Fruit fly (Drosophila melanogaster) whole organism, larva: ENCODE data around the gene Rtca.
A peak's percentile ranks its signal among the peaks of the same experiment; 100 is the strongest.

Experiments used
- noc ChIP-seq: fragments of 200-800 bp; sonication (Bioruptor generic); optimal IDR thresholded peaks from 3 replicates; lab custom pipeline; 2019; ENCODE audit warnings: missing biosample characterization, mild to moderate bottlenecking, missing genetic modification characterization, moderate library complexity

Gene Rtca

DNA sequence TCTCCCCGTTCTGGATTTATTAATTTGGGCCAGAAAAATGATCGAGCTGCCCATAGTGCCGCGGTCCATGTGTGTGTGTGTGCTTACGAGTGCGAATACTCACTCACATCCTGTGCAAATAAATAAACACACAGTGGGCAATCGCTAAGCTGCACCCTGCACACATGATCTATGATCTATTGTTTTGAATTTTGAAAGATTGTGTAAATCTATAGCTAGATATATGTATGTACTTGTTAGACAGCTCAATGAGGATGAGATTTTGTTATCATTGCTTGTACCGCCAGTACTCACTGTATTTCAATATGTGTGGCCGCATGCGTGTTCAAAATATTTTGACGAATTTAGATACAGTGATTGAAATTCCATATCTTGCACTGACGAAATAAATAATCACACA lies 10.9 kb downstream of the Rtca start:
- TF ChIP-seq noc (tag; lab: Kevin White, UChicago): peak; percentile 91

DNA sequence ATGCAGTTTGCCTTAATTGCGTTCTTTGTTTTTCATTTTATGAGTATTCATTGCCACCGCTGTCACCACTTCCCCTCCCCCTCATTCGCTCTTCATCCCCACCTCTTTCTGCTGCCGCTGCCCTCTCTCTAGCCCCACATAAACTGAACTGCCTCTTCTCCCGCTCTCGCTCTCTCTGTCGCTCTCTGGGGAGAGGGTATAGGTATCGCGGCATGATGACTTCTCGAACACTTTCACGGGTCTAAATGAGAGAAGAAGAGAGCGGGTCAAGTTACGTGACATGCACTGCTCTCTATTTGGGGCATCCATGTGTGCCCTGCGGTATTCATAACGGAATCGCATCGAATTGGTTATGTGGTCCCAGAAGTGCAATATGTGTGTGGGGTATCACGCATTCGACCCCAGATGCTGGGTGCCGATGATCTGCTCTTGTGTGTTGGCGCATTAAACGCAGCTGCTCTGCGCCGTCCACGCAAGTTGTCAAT lies 11.5 kb downstream of the Rtca start:
- peak; percentile 43 for TF ChIP-seq noc (tag; lab: Kevin White, UChicago)

DNA sequence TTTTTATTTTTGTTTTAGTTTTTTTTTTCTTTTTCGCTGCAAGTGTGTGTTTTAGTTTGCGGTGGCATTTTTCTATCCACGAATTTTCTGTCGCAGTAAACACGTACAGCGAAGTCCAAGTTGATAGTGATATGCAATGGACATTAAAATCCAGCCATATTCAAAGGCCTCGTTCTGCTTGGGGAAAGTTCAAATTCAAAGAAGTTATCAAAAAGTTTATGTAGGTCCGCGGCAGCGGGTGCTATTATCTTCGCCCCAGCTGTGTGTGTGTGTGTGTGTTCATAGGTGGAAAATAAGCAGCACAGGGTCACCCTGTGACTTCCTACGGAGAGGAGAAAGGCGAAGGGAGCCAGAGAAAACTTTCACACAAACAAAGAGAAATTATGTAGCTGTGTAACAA lies 15.3 kb downstream of the Rtca start:
- TF ChIP-seq noc (tag; lab: Kevin White, UChicago): peak; percentile 18

DNA sequence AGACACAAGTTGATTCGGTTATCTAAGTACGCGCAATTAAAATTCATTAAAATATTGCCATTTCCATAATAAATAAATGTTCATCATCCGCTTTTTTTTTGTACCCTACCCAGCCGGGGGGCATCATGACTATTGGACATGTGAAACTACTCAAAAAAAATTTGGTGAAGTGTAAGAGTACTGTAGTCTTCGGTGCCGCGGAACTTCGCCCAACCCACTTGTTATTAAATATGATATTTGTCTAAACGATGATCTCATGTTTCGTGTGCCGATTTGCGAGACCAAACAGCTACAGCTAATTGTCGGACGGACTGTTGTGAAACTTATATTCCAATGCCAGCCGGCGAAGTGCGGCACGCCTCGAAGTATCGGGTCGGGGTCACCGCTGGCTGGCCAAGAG lies 16.6 kb downstream of the Rtca start:
- no peak for TF ChIP-seq noc (tag; lab: Kevin White, UChicago)

DNA sequence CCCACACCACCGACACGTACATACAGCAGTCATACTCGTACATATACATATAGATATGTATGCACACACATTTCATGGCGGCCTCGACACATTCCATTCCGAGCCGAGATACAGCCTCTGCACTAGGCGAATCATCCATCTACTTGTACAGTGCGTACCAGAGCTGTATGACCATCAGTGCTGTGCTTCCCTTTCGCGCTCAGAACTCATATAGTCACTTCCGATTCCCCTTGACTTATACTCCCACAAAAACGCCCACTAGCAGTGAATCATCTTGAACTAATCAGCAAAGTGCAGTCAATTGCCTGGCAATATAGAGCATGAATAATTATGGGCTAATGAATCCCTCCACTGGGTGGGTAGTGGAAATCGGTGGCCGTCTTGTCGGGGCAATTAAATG lies 17.6 kb downstream of the Rtca start:
- TF ChIP-seq noc (tag; lab: Kevin White, UChicago): no peak

DNA sequence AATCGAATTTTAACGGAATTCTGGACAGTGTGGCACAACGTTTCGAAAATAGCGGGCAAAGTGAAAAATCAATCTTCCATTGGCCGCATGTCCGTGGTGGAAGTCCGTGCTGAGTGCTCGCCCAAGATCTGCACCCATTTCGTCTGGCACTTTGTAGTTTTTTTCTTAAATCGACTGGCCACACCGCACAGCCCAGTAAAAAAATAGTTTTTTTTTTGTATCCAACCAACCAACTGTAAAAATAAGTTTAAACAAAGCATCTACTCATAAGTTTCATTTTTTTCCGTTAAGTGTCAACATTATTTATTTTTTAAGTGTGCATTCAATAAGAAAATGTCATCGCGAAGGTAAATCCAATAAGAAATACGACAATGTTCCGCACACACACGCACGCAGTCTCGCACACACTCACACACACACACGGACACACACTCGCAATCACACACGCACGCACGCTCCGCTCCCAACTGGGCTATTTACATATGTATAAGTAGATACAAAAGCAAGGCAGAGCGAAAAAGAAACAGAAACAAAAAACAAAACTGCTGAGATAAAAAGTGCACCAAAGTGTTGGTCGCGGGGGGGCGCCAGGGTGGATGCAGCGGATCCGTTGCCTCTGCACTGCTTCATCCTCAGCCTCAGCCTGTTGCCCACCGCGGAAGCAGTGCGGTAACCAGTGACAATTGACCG lies 22.0 kb downstream of the Rtca start, which contains the start of gene csw:
Gene csw, plus strand, starts transcription at position 163 of the 690 bp plus-strand sequence.
- TF ChIP-seq noc (tag; lab: Kevin White, UChicago): peak; percentile 12

DNA sequence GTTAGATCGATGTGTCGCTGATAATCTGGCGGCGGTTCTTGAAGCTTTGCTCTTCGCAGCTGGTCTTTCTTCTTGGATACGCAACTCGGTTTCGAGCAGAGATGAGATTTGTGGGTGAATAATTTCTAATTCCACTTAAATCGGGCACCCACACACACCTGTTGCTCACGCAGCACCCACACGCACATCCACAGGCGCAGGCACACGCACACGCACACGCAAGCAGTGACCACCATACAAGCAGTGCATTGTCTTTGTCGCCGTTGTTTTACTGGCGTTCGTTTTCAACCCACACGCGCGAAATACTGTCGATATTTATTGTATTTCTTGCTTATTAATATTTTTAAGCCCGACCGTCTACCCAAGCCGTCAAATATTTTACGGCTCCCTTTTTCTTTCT lies 24.1 kb downstream of the Rtca start:
- no peak for TF ChIP-seq noc (tag; lab: Kevin White, UChicago)

DNA sequence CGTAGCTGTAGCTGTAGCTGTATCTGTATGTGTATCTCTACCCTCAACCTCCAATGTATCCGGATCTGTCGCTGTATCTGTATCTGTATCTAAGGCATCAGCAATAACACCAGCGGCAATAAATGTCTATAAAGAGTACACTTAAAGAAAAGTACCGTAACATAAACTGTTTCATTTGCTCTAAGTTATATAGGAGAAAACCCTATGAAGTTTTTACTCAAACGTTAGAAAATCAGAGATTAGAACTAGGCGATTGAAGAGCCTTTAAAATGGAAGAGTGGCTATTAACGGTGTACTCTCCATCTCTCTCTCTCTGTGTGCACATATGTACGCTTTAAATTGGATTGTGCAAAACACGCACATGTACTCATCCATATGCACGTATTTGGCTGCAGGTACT lies 26.1 kb downstream of the Rtca start:
- no peak for TF ChIP-seq noc (tag; lab: Kevin White, UChicago)

DNA sequence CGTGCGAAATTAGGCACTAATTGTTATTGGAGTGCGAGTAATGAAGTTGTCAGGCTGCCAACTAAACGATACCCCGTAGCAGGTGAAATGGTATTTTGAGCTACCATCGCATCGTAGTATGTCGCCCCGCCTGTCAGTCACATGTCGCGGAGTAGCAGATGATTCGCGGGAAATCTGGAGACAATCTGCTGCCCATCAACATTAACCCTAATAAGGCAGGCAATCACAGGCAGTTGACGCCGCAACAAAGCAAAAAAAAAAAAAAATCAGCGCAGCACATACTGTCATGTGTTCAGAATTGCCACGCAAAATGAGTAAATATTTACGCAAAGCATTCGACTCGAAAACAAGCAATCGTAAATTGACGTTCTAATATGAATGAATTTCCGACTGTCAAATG lies 31.6 kb downstream of the Rtca start:
- no peak for TF ChIP-seq noc (tag; lab: Kevin White, UChicago)

DNA sequence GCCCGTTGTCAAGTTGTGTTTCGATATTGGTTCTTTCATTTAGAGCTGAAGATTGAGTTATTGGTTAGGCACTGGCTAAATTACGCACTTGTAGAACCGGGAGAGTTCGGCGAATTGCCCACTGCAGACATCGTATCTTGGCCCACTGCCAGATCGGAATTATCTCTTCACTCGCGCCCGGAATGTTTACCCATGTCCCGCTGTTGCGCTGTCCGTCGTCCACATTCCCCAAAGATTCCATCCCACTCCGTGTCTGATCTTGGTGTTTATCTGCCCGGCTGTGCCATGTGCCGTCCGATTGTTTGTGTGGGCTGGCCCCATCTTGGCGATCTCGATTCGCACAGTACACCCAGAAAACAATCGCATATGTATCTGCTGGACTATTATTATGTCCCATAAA lies 32.2 kb downstream of the Rtca start:
- no peak for TF ChIP-seq noc (tag; lab: Kevin White, UChicago)

DNA sequence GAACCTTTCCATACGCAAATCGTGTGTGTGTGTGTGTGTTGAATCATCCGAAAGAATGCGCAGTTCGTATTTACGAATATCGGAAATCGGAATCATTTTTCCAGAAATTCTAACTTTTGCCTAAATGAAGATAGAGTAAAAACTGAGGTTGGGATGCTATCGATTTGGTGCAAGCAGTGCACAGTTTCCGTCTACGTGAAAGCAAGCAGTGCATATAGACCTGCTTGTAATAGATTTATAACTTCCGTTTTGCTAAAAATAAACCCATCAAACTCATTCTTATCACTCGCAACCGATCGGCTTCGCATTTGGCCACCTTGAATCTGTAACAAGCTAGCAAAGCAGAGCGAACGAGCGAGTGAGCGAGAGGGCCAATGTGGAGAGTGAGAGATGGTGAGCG lies 34.2 kb downstream of the Rtca start:
- no peak for TF ChIP-seq noc (tag; lab: Kevin White, UChicago)

DNA sequence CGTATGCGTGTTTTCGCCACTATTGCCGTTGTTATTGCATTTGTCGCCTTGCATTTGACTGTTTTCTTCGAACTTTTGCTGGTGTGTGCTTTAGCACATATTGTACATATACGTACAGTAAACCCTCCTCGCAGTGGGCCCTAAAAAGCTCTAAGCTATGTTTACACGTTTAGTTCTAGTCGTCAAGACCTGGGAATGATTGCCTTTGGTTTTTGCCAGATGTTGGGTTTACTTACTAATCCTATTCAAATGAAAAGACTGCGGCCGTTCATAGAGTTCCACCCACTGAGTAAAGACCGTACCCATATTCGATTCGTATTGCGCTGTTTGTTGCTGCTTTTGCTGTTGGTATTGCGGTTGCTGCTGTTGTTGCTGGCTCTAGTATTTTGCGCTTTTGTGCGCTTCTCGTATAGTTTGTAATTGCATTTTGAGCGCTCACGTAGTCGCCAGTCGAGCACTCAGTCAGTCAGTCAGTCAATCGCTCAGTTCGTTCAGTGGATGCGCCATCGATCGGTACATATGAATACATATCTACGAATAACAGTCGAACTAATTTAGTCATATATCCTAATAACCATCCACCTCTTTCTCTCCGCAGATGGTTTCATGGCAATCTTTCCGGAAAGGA lies 35.7 kb downstream of the Rtca start:
- TF ChIP-seq noc (tag; lab: Kevin White, UChicago): no peak

DNA sequence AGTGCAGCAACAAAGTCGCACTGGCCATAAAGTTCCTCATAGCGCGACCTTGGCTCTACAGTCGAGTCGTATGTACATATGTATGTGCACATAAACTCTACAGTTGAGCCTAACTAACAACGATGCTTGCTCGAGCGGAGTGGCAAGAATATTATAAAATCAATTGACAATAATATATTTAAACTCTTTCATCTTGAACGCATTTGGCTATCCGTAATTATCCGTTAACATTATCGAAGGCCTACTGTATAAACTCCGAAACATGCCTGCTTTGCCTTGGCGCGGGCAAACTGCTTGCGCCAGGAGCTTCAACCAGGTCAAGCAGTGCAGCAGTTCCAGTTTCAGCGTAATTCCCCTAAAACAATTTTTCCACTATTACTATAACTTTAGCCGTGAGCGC lies 36.4 kb downstream of the Rtca start:
- TF ChIP-seq noc (tag; lab: Kevin White, UChicago): no peak

DNA sequence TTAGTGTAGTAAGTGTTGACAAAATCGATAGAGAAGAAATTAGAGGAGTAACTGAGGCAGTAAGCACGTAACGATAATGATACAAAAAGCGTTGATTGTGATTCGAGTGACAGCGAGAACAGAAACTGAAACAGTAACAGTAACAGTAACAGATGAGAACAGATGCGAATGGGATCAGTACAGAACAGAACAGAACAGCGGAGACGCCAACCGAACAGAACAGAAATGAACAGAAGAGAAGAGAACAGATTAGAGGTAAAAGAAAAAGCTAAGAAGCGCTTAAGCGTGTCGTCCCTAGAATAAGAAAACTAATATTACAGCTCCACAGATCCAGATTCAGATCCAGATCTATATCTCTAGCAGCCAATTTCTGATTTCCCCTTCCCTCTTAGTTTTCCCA lies 40.4 kb downstream of the Rtca start:
- TF ChIP-seq noc (tag; lab: Kevin White, UChicago): no peak

DNA sequence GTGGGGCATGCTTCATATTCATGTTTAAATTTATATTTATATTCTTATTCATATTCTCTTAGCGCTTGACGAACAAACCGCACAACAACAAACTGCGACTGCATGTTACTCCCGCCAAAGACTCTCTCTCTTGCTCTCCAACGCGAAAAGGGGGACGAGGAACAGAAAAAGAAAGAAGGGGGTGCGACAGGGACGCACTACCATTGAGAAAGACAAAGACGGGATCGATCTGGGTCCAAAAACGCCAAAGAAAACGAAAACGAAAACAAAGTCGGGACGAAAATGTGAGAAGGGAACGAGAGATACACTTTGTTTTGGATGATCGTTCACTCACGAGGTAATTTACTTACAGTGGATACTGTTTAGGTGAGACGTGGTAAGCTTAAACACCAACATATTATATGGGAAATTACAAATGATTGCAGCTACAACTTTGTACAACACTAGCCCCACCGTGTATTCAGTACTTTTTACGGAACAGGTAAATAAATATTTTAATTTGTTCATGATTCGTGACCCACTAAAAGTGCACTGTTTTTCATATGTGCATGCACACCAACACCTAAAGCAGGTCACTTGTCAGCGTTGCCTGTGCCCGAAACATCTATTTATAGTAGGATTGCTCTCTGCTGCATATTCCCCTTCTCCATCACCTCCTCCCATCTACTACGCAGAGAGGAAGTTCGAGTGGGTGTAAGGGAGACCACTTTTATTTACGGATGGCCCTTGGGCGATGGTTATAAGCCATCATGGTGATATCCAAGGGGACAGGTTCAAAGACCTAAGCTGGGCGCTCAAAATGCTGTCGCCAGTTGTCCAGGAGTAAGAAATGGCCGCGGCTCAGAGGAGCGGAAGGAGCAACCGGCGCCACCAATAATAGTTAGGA lies 49.7 kb downstream of the Rtca start:
- peak; percentile 6 for TF ChIP-seq noc (tag; lab: Kevin White, UChicago)
